Fruit fly (Drosophila melanogaster) whole organism, wandering third instar larva: ENCODE data around the gene CG10747.

Source experiments
- CG32264 ChIP-seq: fragments of 200-800 bp; sonication (Bioruptor generic); optimal IDR thresholded peaks from 2 replicates; lab custom pipeline; 2016; ENCODE audit warnings: missing biosample characterization, missing genetic modification characterization
- CG9705 ChIP-seq: fragments of 200-800 bp; sonication (Bioruptor generic); optimal IDR thresholded peaks from 2 replicates; lab custom pipeline; 2018; ENCODE audit warnings: missing biosample characterization, mild to moderate bottlenecking, missing genetic modification characterization
- Dfd ChIP-seq: fragments of >200 bp; optimal IDR thresholded peaks from 2 replicates; lab custom pipeline; 2017; ENCODE audit warnings: missing biosample characterization, missing genetic modification characterization
- Dif ChIP-seq: fragments of 200-275, 200-300 bp; sonication (Bioruptor generic); optimal IDR thresholded peaks from 2 replicates; lab custom pipeline; 2018; ENCODE audit warnings: missing biosample characterization, missing genetic modification characterization; ENCODE audit not compliant: partially characterized antibody
- GATAd ChIP-seq: sonication (Bioruptor generic); optimal IDR thresholded peaks from 2 replicates; lab custom pipeline; 2016; ENCODE audit warnings: missing biosample characterization, missing genetic modification characterization
- HLH106 ChIP-seq: fragments of 200-800 bp; optimal IDR thresholded peaks from 3 replicates; lab custom pipeline; 2019; ENCODE audit warnings: missing biosample characterization, mild to moderate bottlenecking, missing genetic modification characterization, moderate library complexity
- Hnf4 ChIP-seq: fragments of 200-800 bp; sonication (Bioruptor generic); optimal IDR thresholded peaks from 2 replicates; lab custom pipeline; 2016; ENCODE audit warnings: missing biosample characterization, mild to moderate bottlenecking, missing genetic modification characterization
- Hr78 ChIP-seq: fragments of >200 bp; optimal IDR thresholded peaks from 2 replicates; lab custom pipeline; 2017; ENCODE audit warnings: missing biosample characterization, missing genetic modification characterization
- Jra ChIP-seq: sonication (Bioruptor generic); optimal IDR thresholded peaks from 2 replicates; lab custom pipeline; 2016; ENCODE audit warnings: missing biosample characterization, missing genetic modification characterization
- Mio ChIP-seq: sonication (Bioruptor generic); optimal IDR thresholded peaks from 2 replicates; lab custom pipeline; 2016; ENCODE audit warnings: missing biosample characterization, missing genetic modification characterization
- Myc ChIP-seq: fragments of >200 bp; optimal IDR thresholded peaks from 2 replicates; lab custom pipeline; 2017
- N ChIP-seq: fragments of >200 bp; optimal IDR thresholded peaks from 2 replicates; lab custom pipeline; 2018; ENCODE audit warnings: missing biosample characterization, missing external identifiers, missing genetic modification characterization
- OdsH ChIP-seq: fragments of 200-800 bp; sonication (Bioruptor generic); optimal IDR thresholded peaks from 2 replicates; lab custom pipeline; 2016; ENCODE audit warnings: missing biosample characterization, mild to moderate bottlenecking, missing genetic modification characterization
- Rel ChIP-seq, 2 experiments: fragments of 200-800 bp; sonication (Bioruptor generic) in 1 of 2; optimal IDR thresholded peaks; 2 replicates in 1 of 2; 3 replicates in 1 of 2; lab custom pipeline; 2016 to 2019; ENCODE audit warnings: mild to moderate bottlenecking in 2 of 2, missing biosample characterization in 2 of 2, missing genetic modification characterization in 2 of 2, moderate library complexity in 1 of 2
- Sp1 ChIP-seq: fragments of 200-800 bp; sonication (Bioruptor generic); optimal IDR thresholded peaks from 3 replicates; lab custom pipeline; 2019; ENCODE audit warnings: missing biosample characterization, mild to moderate bottlenecking, missing genetic modification characterization, moderate library complexity
- Vsx2 ChIP-seq: fragments of 200-300, 225-300 bp; sonication (Bioruptor generic); optimal IDR thresholded peaks from 2 replicates; lab custom pipeline; 2018; ENCODE audit warnings: missing biosample characterization, missing genetic modification characterization; ENCODE audit not compliant: partially characterized antibody
- br ChIP-seq: fragments of 200-800 bp; sonication (Bioruptor generic); optimal IDR thresholded peaks from 2 replicates; lab custom pipeline; 2016; ENCODE audit warnings: missing biosample characterization, missing genetic modification characterization
- brk ChIP-seq: fragments of 200-800 bp; sonication (Bioruptor generic); optimal IDR thresholded peaks from 2 replicates; lab custom pipeline; 2016; ENCODE audit warnings: missing biosample characterization, mild to moderate bottlenecking, missing genetic modification characterization
- dl ChIP-seq, 2 experiments: fragments of 175-275, 200-275 bp in 1 of 2; fragments of 200-275 bp in 1 of 2; sonication (Bioruptor generic); optimal IDR thresholded peaks; lab custom pipeline; 2018; ENCODE audit warnings: mild to moderate bottlenecking in 2 of 2, missing biosample characterization in 2 of 2, missing genetic modification characterization in 2 of 2, moderate library complexity in 2 of 2; ENCODE audit not compliant: partially characterized antibody in 2 of 2, insufficient read depth in 1 of 2
- dsf ChIP-seq: sonication (Bioruptor generic); optimal IDR thresholded peaks from 2 replicates; lab custom pipeline; 2016; ENCODE audit warnings: missing biosample characterization, missing genetic modification characterization, borderline replicate concordance
- ey ChIP-seq: fragments of 200-800 bp; sonication (Bioruptor generic); optimal IDR thresholded peaks from 2 replicates; lab custom pipeline; 2016; ENCODE audit warnings: missing biosample characterization, missing genetic modification characterization
- foxo ChIP-seq, 2 experiments: fragments of 200-800 bp; sonication (Bioruptor generic); optimal IDR thresholded peaks; 2 replicates in 1 of 2; 3 replicates in 1 of 2; lab custom pipeline; 2016 to 2017; ENCODE audit warnings: missing biosample characterization in 2 of 2, missing genetic modification characterization in 2 of 2
- fru ChIP-seq: fragments of 200-800 bp; sonication (Bioruptor generic); optimal IDR thresholded peaks from 3 replicates; lab custom pipeline; 2016; ENCODE audit warnings: missing biosample characterization, mild to moderate bottlenecking, missing genetic modification characterization
- h ChIP-seq: fragments of 200-800 bp; sonication (Bioruptor generic); optimal IDR thresholded peaks from 3 replicates; lab custom pipeline; 2016; ENCODE audit warnings: missing biosample characterization, mild to moderate bottlenecking, missing genetic modification characterization
- jim ChIP-seq: fragments of 175-275, 200-325 bp; sonication (Bioruptor generic); optimal IDR thresholded peaks from 2 replicates; lab custom pipeline; 2016; ENCODE audit warnings: missing biosample characterization, mild to moderate bottlenecking, missing genetic modification characterization
- pan ChIP-seq: fragments of >200 bp; optimal IDR thresholded peaks from 2 replicates; lab custom pipeline; 2017
- psq ChIP-seq: fragments of 200-800 bp; sonication (Bioruptor generic); optimal IDR thresholded peaks from 3 replicates; lab custom pipeline; 2017; ENCODE audit warnings: missing biosample characterization, mild to moderate bottlenecking, missing genetic modification characterization, moderate library complexity
- rgr ChIP-seq: fragments of 200-800 bp; sonication (Bioruptor generic); optimal IDR thresholded peaks from 3 replicates; lab custom pipeline; 2016; ENCODE audit warnings: missing biosample characterization, mild to moderate bottlenecking, missing genetic modification characterization
- sage ChIP-seq: fragments of 200-800 bp; sonication (Bioruptor generic); optimal IDR thresholded peaks from 2 replicates; lab custom pipeline; 2016; ENCODE audit warnings: missing biosample characterization, mild to moderate bottlenecking, missing genetic modification characterization
- sv ChIP-seq: fragments of 200-800 bp; sonication (Bioruptor generic); optimal IDR thresholded peaks from 3 replicates; lab custom pipeline; 2016; ENCODE audit warnings: missing biosample characterization, missing genetic modification characterization
- tai ChIP-seq: sonication (Bioruptor generic); optimal IDR thresholded peaks from 2 replicates; lab custom pipeline; 2016; ENCODE audit warnings: missing biosample characterization, missing genetic modification characterization
- usp ChIP-seq: fragments of >200 bp; optimal IDR thresholded peaks from 2 replicates; lab custom pipeline; 2017; ENCODE audit warnings: missing biosample characterization, missing genetic modification characterization
- woc ChIP-seq: sonication (Bioruptor generic); optimal IDR thresholded peaks from 2 replicates; lab custom pipeline; 2016; ENCODE audit warnings: missing biosample characterization, mild to moderate bottlenecking, missing genetic modification characterization

Gene CG10747

dm6 chr2L:20075234-20075803 lies 15.8 kb downstream of the CG10747 start, which contains the start of the genes pr and neb:
TSS of gene pr (minus strand) at chr2L:20075458.
TSS of gene neb (plus strand) at chr2L:20075757.
- TF ChIP-seq fru (GFP tag; lab: Kevin White, UChicago) (peak; percentile 62), foxo (GFP tag; optimal IDR thresholded peaks at IDR 0.05; lab: Kevin White, UChicago) (peak in 1 of 2 experiments; percentile 68), h (GFP tag; lab: Kevin White, UChicago) (peak; percentile 77), sv (GFP tag; lab: Kevin White, UChicago) (peak; percentile 50), ey (GFP tag; lab: Kevin White, UChicago) (peak; percentile 53), Sp1 (peak; percentile 71), woc (GFP tag; lab: Kevin White, UChicago) (peak; percentile 49), OdsH (GFP tag; lab: Kevin White, UChicago) (peak; percentile 45), Jra (GFP tag; lab: Kevin White, UChicago) (peak; percentile 15), brk (GFP tag; lab: Kevin White, UChicago) (peak; percentile 37), Dfd (GFP tag; lab: Kevin White, UChicago) (no peak), Myc (lab: Kevin White, UChicago) (peak; percentile 81), psq (GFP tag; lab: Kevin White, UChicago) (peak; percentile 33), Hnf4 (peak; percentile 58), CG32264 (GFP tag; lab: Kevin White, UChicago) (peak; percentile 30), Vsx2 (GFP tag; lab: Kevin White, UChicago) (peak; percentile 77), Rel (GFP tag; optimal IDR thresholded peaks at IDR 0.05; lab: Kevin White, UChicago) (no peak), Rel (tag; optimal IDR thresholded peaks at IDR 0.05; lab: Kevin White, UChicago) (peak; percentile 55), br (peak; percentile 8), HLH106 (peak; percentile 7), rgr (peak; percentile 54), jim (no peak), N (GFP tag; lab: Kevin White, UChicago) (no peak), Mio (GFP tag; lab: Kevin White, UChicago) (no peak), Dif (GFP tag; lab: Kevin White, UChicago) (no peak), sage (GFP tag; lab: Kevin White, UChicago) (peak; percentile 58), CG9705 (GFP tag; lab: Kevin White, UChicago) (no peak)
- TF ChIP-seq, all 38 proteins: peak for 20

DNA sequence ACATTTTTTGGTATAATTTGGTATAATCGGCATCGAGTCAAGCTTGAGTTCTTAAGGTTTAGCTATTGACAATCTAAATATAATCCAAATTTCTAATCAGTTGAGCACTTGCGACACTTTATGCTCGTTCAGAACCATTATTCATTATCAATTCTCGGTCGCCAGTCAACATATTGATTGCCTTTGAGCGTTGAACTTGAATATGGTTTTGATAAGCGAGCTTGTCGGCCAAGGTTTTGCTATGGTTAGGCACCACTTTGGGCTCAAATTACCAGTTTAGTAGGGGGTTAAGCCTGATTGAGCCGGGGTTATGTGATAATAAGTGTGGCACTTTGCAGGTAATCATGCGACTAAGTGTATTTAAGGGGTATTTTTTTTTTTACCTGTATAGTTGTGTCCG lies 16.8 kb downstream of the CG10747 start:
- no peak for TF ChIP-seq Hr78 (GFP tag; lab: Kevin White, UChicago)
- TF ChIP-seq br: no peak
- TF ChIP-seq foxo (GFP tag; optimal IDR thresholded peaks at IDR 0.05; lab: Kevin White, UChicago): no peak
- TF ChIP-seq Vsx2 (GFP tag; lab: Kevin White, UChicago): no peak
- no peak for TF ChIP-seq CG32264 (GFP tag; lab: Kevin White, UChicago)
- TF ChIP-seq usp (GFP tag; lab: Kevin White, UChicago): no peak
- no peak for TF ChIP-seq Myc (lab: Kevin White, UChicago)
- no peak for TF ChIP-seq N (GFP tag; lab: Kevin White, UChicago)
- TF ChIP-seq psq (GFP tag; lab: Kevin White, UChicago): no peak
- no peak for TF ChIP-seq tai (GFP tag; lab: Kevin White, UChicago)
- TF ChIP-seq dl (GFP tag; optimal IDR thresholded peaks at IDR 0.05; lab: Kevin White, UChicago; ENCODE audit: insufficient read depth in 1 of 2, partially characterized antibody in 2 of 2): no peak
- no peak for TF ChIP-seq sage (GFP tag; lab: Kevin White, UChicago)
- no peak for TF ChIP-seq GATAd (GFP tag; lab: Kevin White, UChicago)

DNA sequence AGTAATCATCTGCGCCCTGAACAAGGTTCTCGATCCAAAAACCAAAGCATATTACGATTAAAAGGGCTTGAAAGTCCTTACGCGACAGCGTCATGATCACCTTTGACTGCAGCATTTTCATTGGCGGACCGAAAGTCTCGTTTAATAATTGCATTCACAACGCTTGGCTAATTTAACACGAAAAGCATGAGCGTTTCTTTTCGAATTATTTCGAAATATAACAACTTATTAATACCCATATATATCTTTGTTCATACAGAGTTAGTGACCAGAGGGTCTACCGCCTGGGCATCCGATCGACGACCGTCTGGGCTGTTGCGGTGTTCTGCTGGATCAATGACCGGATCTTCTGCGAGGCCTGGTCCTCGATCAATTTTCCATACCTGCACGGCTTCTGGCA lies 19.1 kb downstream of the CG10747 start, which contains the start of gene CG10730:
Gene CG10730 (minus strand): TSS at position 101 of the 400 bp plus-strand sequence.
- TF ChIP-seq dsf (GFP tag; lab: Kevin White, UChicago): no peak
- TF ChIP-seq pan (lab: Kevin White, UChicago): no peak
- TF ChIP-seq fru (GFP tag; lab: Kevin White, UChicago): no peak
- TF ChIP-seq rgr: no peak
- TF ChIP-seq psq (GFP tag; lab: Kevin White, UChicago): no peak
- TF ChIP-seq HLH106: no peak
- no peak for TF ChIP-seq tai (GFP tag; lab: Kevin White, UChicago)
- no peak for TF ChIP-seq OdsH (GFP tag; lab: Kevin White, UChicago)
- no peak for TF ChIP-seq jim
